Fruit fly (Drosophila melanogaster): ENCODE measurements around the gene CG1394.

Gene CG1394

DNA sequence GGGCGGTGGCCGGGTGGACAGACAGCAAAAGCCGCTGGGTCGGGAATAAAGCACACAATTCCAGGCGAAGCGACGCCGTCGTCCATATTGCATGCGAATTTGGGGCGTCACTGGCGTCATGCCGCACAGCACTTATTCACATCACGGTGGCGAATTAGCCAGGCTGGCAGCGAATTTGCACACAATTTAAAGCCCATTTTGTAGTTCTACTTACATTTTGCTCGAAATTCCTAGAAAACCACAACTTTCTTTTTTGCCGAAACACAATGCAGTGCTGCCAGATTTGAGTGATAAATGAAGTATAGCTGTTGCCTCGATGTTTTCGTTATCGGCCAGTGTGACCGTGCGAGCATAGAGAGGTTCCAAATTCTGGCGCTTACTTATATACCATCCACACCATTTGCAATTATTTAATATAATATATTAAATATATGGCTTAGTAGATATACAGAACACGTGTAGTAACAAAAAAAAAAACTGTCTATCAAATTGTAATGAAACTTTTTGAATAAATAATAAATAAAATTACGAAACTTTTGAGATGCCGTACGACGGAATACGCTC, 22.1 kb downstream of the CG1394 start, which contains the start of gene Ran (continued):
- TF ChIP-seq tio (GFP tag; optimal IDR thresholded peaks at IDR 0.05), result no peak
- TF ChIP-seq cato (GFP tag; optimal IDR thresholded peaks at IDR 0.05; ENCODE audit: borderline replicate concordance), result no peak
- no peak for TF ChIP-seq CG32772 (GFP tag; IDR thresholded peaks at IDR 0.05)
- 0 out of 2 replicates have a peak, but pooled peaks have one; percentile 23 for TF ChIP-seq CG9215 (GFP tag; IDR thresholded peaks at IDR 0.05)
- peak; percentile 36; the same call in 1 of the 3 replicates for TF ChIP-seq knrl (GFP tag; IDR thresholded peaks at IDR 0.05; ENCODE audit: partially characterized antibody)
- TF ChIP-seq Aef1 (GFP tag; IDR thresholded peaks at IDR 0.05), result peak; percentile 28; the same call in 2 of the 3 replicates
- TF ChIP-seq so (GFP tag; IDR thresholded peaks at IDR 0.05), result 0 out of 3 replicates have a peak, but pooled peaks have one; percentile 18
- no peak for TF ChIP-seq pros (GFP tag; optimal IDR thresholded peaks at IDR 0.05)
- TF ChIP-seq Dref (GFP tag; IDR thresholded peaks at IDR 0.05), result peak; percentile 65
- 0 out of 2 replicates have a peak, but pooled peaks have one; percentile 10 for TF ChIP-seq GATAe (GFP tag; conservative IDR thresholded peaks at IDR 0.05)
- no peak for TF ChIP-seq CG18011 (GFP tag; optimal IDR thresholded peaks at IDR 0.05)
- TF ChIP-seq CG12219 (GFP tag; optimal IDR thresholded peaks at IDR 0.05), result no peak
- TF ChIP-seq CG17802 (tag; optimal IDR thresholded peaks at IDR 0.05), result peak; percentile 68
- TF ChIP-seq CG14710 (tag; optimal IDR thresholded peaks at IDR 0.05), result peak; percentile 31
- TF ChIP-seq fd96Cb (tag; optimal IDR thresholded peaks at IDR 0.05), result no peak
- peak; percentile 83 for TF ChIP-seq CG1024 (GFP tag; IDR thresholded peaks at IDR 0.05)
- TF ChIP-seq Stat92E (GFP tag; optimal IDR thresholded peaks at IDR 0.05), result peak in 1 of 3 experiments; percentile 31
- no peak for TF ChIP-seq HHEX (GFP tag; optimal IDR thresholded peaks at IDR 0.05)
- TF ChIP-seq unc-4 (GFP tag; IDR thresholded peaks at IDR 0.05; ENCODE audit: partially characterized antibody), result peak; percentile 33; the same call in 1 of the 2 replicates
- 0 out of 2 replicates have a peak, but pooled peaks have one; percentile 23 for TF ChIP-seq hbn (GFP tag; IDR thresholded peaks at IDR 0.05; ENCODE audit: partially characterized antibody)
- peak; percentile 25 for TF ChIP-seq trem (tag; optimal IDR thresholded peaks at IDR 0.05)
- TF ChIP-seq Med (GFP tag), result peak; percentile 59
- TF ChIP-seq ash1 (GFP tag; optimal IDR thresholded peaks at IDR 0.05), result no peak
- TF ChIP-seq odd (GFP tag; optimal IDR thresholded peaks at IDR 0.05), result no peak
- no peak for TF ChIP-seq Ets97D (GFP tag; optimal IDR thresholded peaks at IDR 0.05)
- TF ChIP-seq stwl (tag; optimal IDR thresholded peaks at IDR 0.05), result no peak
- peak; percentile 12; the same call in 1 of the 2 replicates for TF ChIP-seq ato (GFP tag; IDR thresholded peaks at IDR 0.05; ENCODE audit: partially characterized antibody)
- peak; percentile 89 for TF ChIP-seq CG1603 (tag; optimal IDR thresholded peaks at IDR 0.05)
- peak; percentile 1 for TF ChIP-seq CG2120 (GFP tag; optimal IDR thresholded peaks at IDR 0.05)
- peak; percentile 52 for TF ChIP-seq amos (GFP tag; IDR thresholded peaks at IDR 0.05; ENCODE audit: partially characterized antibody)
- peak; percentile 60 for TF ChIP-seq pzg (GFP tag; optimal IDR thresholded peaks at IDR 0.05)
- 0 out of 3 replicates have a peak, but pooled peaks have one; percentile 26 for TF ChIP-seq zfh1 (GFP tag; IDR thresholded peaks at IDR 0.05)
- peak; percentile 43 for TF ChIP-seq Scr (GFP tag; IDR thresholded peaks at IDR 0.05; ENCODE audit: partially characterized antibody)
- TF ChIP-seq Rfx (GFP tag; IDR thresholded peaks at IDR 0.05), result peak; percentile 57
- no peak for TF ChIP-seq az2 (GFP tag; optimal IDR thresholded peaks at IDR 0.05)
- peak; percentile 7; the same call in 1 of the 2 replicates for TF ChIP-seq CG14667 (GFP tag; IDR thresholded peaks at IDR 0.05)
- TF ChIP-seq phol (tag; optimal IDR thresholded peaks at IDR 0.05), result peak; percentile 9
- TF ChIP-seq Bgb (GFP tag; IDR thresholded peaks at IDR 0.05; ENCODE audit: partially characterized antibody), result peak; percentile 37; the same call in 1 of the 2 replicates
- TF ChIP-seq sens (GFP tag), result peak; percentile 44
- no peak for TF ChIP-seq vfl (GFP tag; optimal IDR thresholded peaks at IDR 0.05)
- peak; percentile 26 for TF ChIP-seq nmo (GFP tag; optimal IDR thresholded peaks at IDR 0.05)
- TF ChIP-seq kni (GFP tag; optimal IDR thresholded peaks at IDR 0.05), result no peak
- TF ChIP-seq Ptx1 (GFP tag; IDR thresholded peaks at IDR 0.05), result peak; percentile 21
- TF ChIP-seq Deaf1 (tag; optimal IDR thresholded peaks at IDR 0.05), result no peak
- TF ChIP-seq CG4360 (GFP tag; IDR thresholded peaks at IDR 0.05), result no peak
- TF ChIP-seq CG17359 (tag; optimal IDR thresholded peaks at IDR 0.05), result no peak
- no peak for TF ChIP-seq exex (tag; optimal IDR thresholded peaks at IDR 0.05)
- peak; percentile 36 for TF ChIP-seq CG9817 (tag; optimal IDR thresholded peaks at IDR 0.05)
